Fruit fly (Drosophila melanogaster): Measurements from ENCODE around the gene Ser.

DNA sequence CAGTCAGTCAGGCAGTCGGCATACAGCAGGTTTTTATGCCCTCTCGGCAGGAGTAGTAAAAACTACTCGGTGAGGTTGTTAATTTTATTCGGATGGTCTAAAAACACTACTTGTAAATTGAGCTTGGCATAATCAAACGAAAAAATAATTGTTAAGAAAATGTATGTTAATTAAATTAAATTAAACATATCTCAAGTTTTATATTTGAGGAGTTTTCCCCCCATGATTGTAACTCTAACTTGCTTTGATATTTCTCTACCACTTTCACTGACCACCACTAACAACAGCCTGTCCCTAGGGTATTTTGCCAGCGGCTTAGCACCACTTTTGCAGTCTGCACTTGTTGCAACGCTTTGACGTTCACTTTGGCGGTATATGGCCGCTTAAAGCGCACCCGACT lies 18.4 kb downstream of the Ser start:
- TF ChIP-seq CG8478 (optimal IDR thresholded peaks at IDR 0.05) (no peak), CTCF (optimal IDR thresholded peaks at IDR 0.05) (no peak)

Data from S2 (cell line).